Fruit fly (Drosophila melanogaster) whole organism, embryonic: Measurements from ENCODE around the gene mRpL40.

Experiments
- CG10565 ChIP-seq: fragments of 200-800 bp; sonication (Bioruptor generic); optimal IDR thresholded peaks from 3 replicates; lab custom pipeline; 2016; ENCODE audit warnings: missing biosample characterization, mild to moderate bottlenecking, missing genetic modification characterization
- CG11398 ChIP-seq: fragments of 200-800 bp; sonication (Bioruptor generic); optimal IDR thresholded peaks from 2 replicates; lab custom pipeline; 2016; ENCODE audit warnings: missing biosample characterization, missing genetic modification characterization
- CG14014 ChIP-seq: fragments of 200-800 bp; sonication (Bioruptor generic); IDR thresholded peaks from 2 replicates; pipeline ENCODE4 v1.3.6; 2022; ENCODE audit warnings: missing biosample characterization, missing genetic modification characterization
- CG16813 ChIP-seq: fragments of 200-800 bp; sonication (Bioruptor generic); IDR thresholded peaks from 3 replicates; pipeline ENCODE4 v1.3.6; 2022; ENCODE audit warnings: missing biosample characterization, missing genetic modification characterization; ENCODE audit not compliant: partially characterized antibody
- CG16863 ChIP-seq: fragments of 200-800 bp; sonication (Bioruptor generic); optimal IDR thresholded peaks from 3 replicates; lab custom pipeline; 2016; ENCODE audit warnings: missing biosample characterization, missing genetic modification characterization
- CG17612 ChIP-seq: fragments of 200-800 bp; sonication (Bioruptor generic); IDR thresholded peaks from 2 replicates; pipeline ENCODE4 v1.3.6; 2022; ENCODE audit warnings: missing biosample characterization, missing genetic modification characterization
- CG1792 ChIP-seq: fragments of 200-800 bp; sonication (Bioruptor generic); optimal IDR thresholded peaks from 2 replicates; lab custom pipeline; 2016; ENCODE audit warnings: missing biosample characterization, missing genetic modification characterization
- CG18619 ChIP-seq: fragments of 200-800 bp; sonication (Bioruptor generic); optimal IDR thresholded peaks from 3 replicates; lab custom pipeline; 2017; ENCODE audit warnings: missing biosample characterization, mild to moderate bottlenecking, missing genetic modification characterization
- CG30403 ChIP-seq: fragments of 200-800 bp; sonication (Bioruptor generic); optimal IDR thresholded peaks from 3 replicates; lab custom pipeline; 2016; ENCODE audit warnings: missing biosample characterization, missing genetic modification characterization
- CG31365 ChIP-seq: fragments of 200-800 bp; sonication (Bioruptor generic); optimal IDR thresholded peaks from 2 replicates; lab custom pipeline; 2018; ENCODE audit warnings: missing biosample characterization, mild to moderate bottlenecking, missing genetic modification characterization
- CG32767 ChIP-seq: fragments of 200-800 bp; sonication (Bioruptor generic); IDR thresholded peaks from 2 replicates; pipeline ENCODE4 v1.3.6; 2022; ENCODE audit warnings: missing biosample characterization, missing genetic modification characterization
- CG3726 ChIP-seq: fragments of 200-800 bp; sonication (Bioruptor generic); IDR thresholded peaks from 3 replicates; pipeline ENCODE4, ENCODE4 v1.3.6; 2022; ENCODE audit warnings: missing biosample characterization, missing genetic modification characterization
- CG3847 ChIP-seq: fragments of 200-800 bp; sonication (Bioruptor generic); IDR thresholded peaks from 2 replicates; pipeline ENCODE4 v1.3.6; 2022; ENCODE audit warnings: missing biosample characterization, missing genetic modification characterization
- CG4820 ChIP-seq: fragments of 200-800 bp; sonication (Bioruptor generic); optimal IDR thresholded peaks from 3 replicates; lab custom pipeline; 2016; ENCODE audit warnings: missing biosample characterization, missing genetic modification characterization
- CG6254 ChIP-seq: fragments of 200-800 bp; sonication (Bioruptor generic); optimal IDR thresholded peaks from 3 replicates; lab custom pipeline; 2017; ENCODE audit warnings: mild to moderate bottlenecking, missing biosample characterization, missing genetic modification reagents, missing genetic modification characterization
- CG7357 ChIP-seq: fragments of 200-800 bp; sonication (Bioruptor generic); IDR thresholded peaks from 3 replicates; pipeline ENCODE4 v1.3.6; 2022; ENCODE audit warnings: missing biosample characterization, missing genetic modification characterization
- CG7963 ChIP-seq: fragments of 200-800 bp; sonication (Bioruptor generic); IDR thresholded peaks from 3 replicates; pipeline ENCODE4 v1.3.6; 2022; ENCODE audit warnings: missing biosample characterization, missing genetic modification characterization; ENCODE audit not compliant: partially characterized antibody
- CG8765 ChIP-seq: fragments of 200-800 bp; sonication (Bioruptor generic); IDR thresholded peaks from 2 replicates; pipeline ENCODE4 v1.3.6; 2022; ENCODE audit warnings: missing biosample characterization, missing genetic modification characterization
- CG9437 ChIP-seq: fragments of 200-800 bp; sonication (Bioruptor generic); optimal IDR thresholded peaks from 2 replicates; lab custom pipeline; 2018; ENCODE audit warnings: missing biosample characterization, mild to moderate bottlenecking, missing genetic modification characterization
- Camta ChIP-seq: fragments of 200-800 bp; sonication (Bioruptor generic); optimal IDR thresholded peaks from 2 replicates; lab custom pipeline; 2016; ENCODE audit warnings: missing biosample characterization, missing genetic modification characterization
- Chrac-16 ChIP-seq: fragments of 200-800 bp; sonication (Bioruptor generic); optimal IDR thresholded peaks from 3 replicates; lab custom pipeline; 2016; ENCODE audit warnings: missing biosample characterization, missing genetic modification characterization
- D19B ChIP-seq: fragments of 200-800 bp; sonication (Bioruptor generic); optimal IDR thresholded peaks from 2 replicates; lab custom pipeline; 2017; ENCODE audit warnings: missing biosample characterization, mild to moderate bottlenecking, missing genetic modification characterization
- Doc2 ChIP-seq: fragments of 200-800 bp; sonication (Bioruptor generic); IDR thresholded peaks from 2 replicates; pipeline ENCODE4 v1.3.6; 2022; ENCODE audit warnings: missing biosample characterization, missing genetic modification characterization
- Eip74EF ChIP-seq, 2 experiments: fragments of 200-800 bp in 1 of 2; fragments of >200 bp in 1 of 2; sonication (Bioruptor generic) in 1 of 2; optimal IDR thresholded peaks; 2 replicates each; lab custom pipeline; 2017 to 2019; ENCODE audit warnings: missing biosample characterization in 2 of 2, missing genetic modification characterization in 2 of 2, mild to moderate bottlenecking in 1 of 2, moderate library complexity in 1 of 2
- Hr51 ChIP-seq, 2 experiments: fragments of 200-800 bp; sonication (Bioruptor generic); optimal IDR thresholded peaks; 2 replicates in 1 of 2; 3 replicates in 1 of 2; lab custom pipeline; 2016 to 2018; ENCODE audit warnings: missing biosample characterization in 2 of 2, missing genetic modification characterization in 2 of 2, mild to moderate bottlenecking in 1 of 2, moderate library complexity in 1 of 2
- Myb ChIP-seq: fragments of 200-800 bp; sonication (Bioruptor generic); optimal IDR thresholded peaks from 2 replicates; lab custom pipeline; 2016; ENCODE audit warnings: missing biosample characterization, missing genetic modification characterization
- Neu2 ChIP-seq: fragments of 200-800 bp; sonication (Bioruptor generic); optimal IDR thresholded peaks from 3 replicates; lab custom pipeline; 2016; ENCODE audit warnings: missing biosample characterization, missing genetic modification characterization, borderline replicate concordance
- Poxn ChIP-seq: fragments of 200-800 bp; sonication (Bioruptor generic); IDR thresholded peaks from 2 replicates; pipeline ENCODE4 v1.3.6; 2022; ENCODE audit warnings: missing biosample characterization, missing genetic modification characterization
- Ravus ChIP-seq: fragments of 200-800 bp; sonication (Bioruptor generic); IDR thresholded peaks from 2 replicates; pipeline ENCODE4 v1.3.6; 2022; ENCODE audit warnings: missing biosample characterization, missing genetic modification characterization
- Usf ChIP-seq: fragments of 200-800 bp; sonication (Bioruptor generic); optimal IDR thresholded peaks from 2 replicates; lab custom pipeline; 2017; ENCODE audit warnings: missing genotype, missing biosample characterization, missing genetic modification characterization
- al ChIP-seq: fragments of 200-800 bp; sonication (Bioruptor generic); IDR thresholded peaks from 2 replicates; pipeline ENCODE4 v1.3.6; 2022; ENCODE audit warnings: missing biosample characterization, missing genetic modification characterization
- bab2 ChIP-seq: fragments of 200-800 bp; sonication (Bioruptor generic); optimal IDR thresholded peaks from 2 replicates; lab custom pipeline; 2016; ENCODE audit warnings: missing biosample characterization, missing genetic modification characterization
- crol ChIP-seq: fragments of 200-800 bp; sonication (Bioruptor generic); IDR thresholded peaks from 2 replicates; pipeline ENCODE4 v1.3.6; 2022; ENCODE audit warnings: missing biosample characterization, missing genetic modification characterization
- ems ChIP-seq: fragments of 200-800 bp; sonication (Bioruptor generic); optimal IDR thresholded peaks from 3 replicates; lab custom pipeline; 2016; ENCODE audit warnings: missing biosample characterization, missing genetic modification characterization
- gcm ChIP-seq: fragments of 200-800 bp; sonication (Bioruptor generic); optimal IDR thresholded peaks from 2 replicates; lab custom pipeline; 2019; ENCODE audit warnings: missing biosample characterization, mild to moderate bottlenecking, missing genetic modification characterization, moderate library complexity
- gro ChIP-seq: fragments of 200-800 bp; sonication (Bioruptor generic); optimal IDR thresholded peaks from 2 replicates; lab custom pipeline; 2016; ENCODE audit warnings: missing biosample characterization, missing genetic modification characterization
- hkb ChIP-seq, 2 experiments: fragments of 200-800 bp in 1 of 2; fragments of >200 bp in 1 of 2; sonication (Bioruptor generic) in 1 of 2; IDR thresholded peaks in 1 of 2; optimal IDR thresholded peaks in 1 of 2; 2 replicates each; pipeline versions ENCODE4 v1.3.6 to Lab custom; 2017 to 2022; ENCODE audit warnings: missing biosample characterization in 1 of 2, missing genetic modification characterization in 1 of 2
- lab ChIP-seq: fragments of 200-800 bp; sonication (Bioruptor generic); optimal IDR thresholded peaks from 3 replicates; lab custom pipeline; 2017; ENCODE audit warnings: missing biosample characterization, missing genetic modification characterization, mild to moderate bottlenecking, moderate library complexity, missing genetic modification reagents
- lmd ChIP-seq: fragments of 200-800 bp; sonication (Bioruptor generic); IDR thresholded peaks from 2 replicates; pipeline ENCODE4 v1.3.6; 2022; ENCODE audit warnings: missing biosample characterization, missing genetic modification characterization
- psq ChIP-seq: fragments of 200-800 bp; sonication (Bioruptor generic); optimal IDR thresholded peaks from 2 replicates; lab custom pipeline; 2017; ENCODE audit warnings: missing biosample characterization, missing genetic modification characterization
- row ChIP-seq: fragments of 200-800 bp; sonication (Bioruptor generic); IDR thresholded peaks from 3 replicates; pipeline ENCODE4 v1.3.6; 2022; ENCODE audit warnings: missing biosample characterization, missing genetic modification characterization
- run ChIP-seq: fragments of 200-800 bp; sonication (Bioruptor generic); optimal IDR thresholded peaks from 3 replicates; lab custom pipeline; 2018; ENCODE audit warnings: missing biosample characterization, mild to moderate bottlenecking, missing genetic modification characterization
- sd ChIP-seq: fragments of 200-800 bp; sonication (Bioruptor generic); optimal IDR thresholded peaks from 3 replicates; lab custom pipeline; 2018; ENCODE audit warnings: missing biosample characterization, mild to moderate bottlenecking, missing genetic modification characterization, moderate library complexity
- sens ChIP-seq: fragments of 200-800 bp; sonication (Bioruptor generic); peaks from one replicate; lab custom pipeline; 2016; ENCODE audit warnings: missing biosample characterization, missing genetic modification characterization
- so ChIP-seq: fragments of 200-800 bp; sonication (Bioruptor generic); IDR thresholded peaks from 3 replicates; pipeline ENCODE4 v1.3.6; 2022; ENCODE audit warnings: missing biosample characterization, missing genetic modification characterization
- sob ChIP-seq: fragments of 200-800 bp; sonication (Bioruptor generic); IDR thresholded peaks from 2 replicates; pipeline ENCODE4 v1.3.6; 2022; ENCODE audit warnings: missing biosample characterization, missing genetic modification characterization
- tup ChIP-seq: fragments of 200-800 bp; sonication (Bioruptor generic); optimal IDR thresholded peaks from 2 replicates; lab custom pipeline; 2016; ENCODE audit warnings: missing biosample characterization, mild to moderate bottlenecking, missing genetic modification characterization, moderate library complexity
- unc-4 ChIP-seq: fragments of 200-800 bp; sonication (Bioruptor generic); IDR thresholded peaks from 2 replicates; pipeline ENCODE4 v1.3.6; 2022; ENCODE audit warnings: missing biosample characterization, missing genetic modification characterization; ENCODE audit not compliant: partially characterized antibody
- zen ChIP-seq: fragments of 200-800 bp; sonication (Bioruptor generic); optimal IDR thresholded peaks from 3 replicates; lab custom pipeline; 2018; ENCODE audit warnings: missing biosample characterization, mild to moderate bottlenecking, missing genetic modification characterization, moderate library complexity
- zf30C ChIP-seq: fragments of 200-800 bp; sonication (Bioruptor generic); optimal IDR thresholded peaks from 3 replicates; lab custom pipeline; 2018; ENCODE audit warnings: missing biosample characterization, mild to moderate bottlenecking, missing genetic modification characterization
- zfh1 ChIP-seq: fragments of 200-800 bp; sonication (Bioruptor generic); IDR thresholded peaks from 3 replicates; pipeline ENCODE4 v1.3.6; 2022; ENCODE audit warnings: missing biosample characterization, missing genetic modification characterization

mRpL40 gene

DNA sequence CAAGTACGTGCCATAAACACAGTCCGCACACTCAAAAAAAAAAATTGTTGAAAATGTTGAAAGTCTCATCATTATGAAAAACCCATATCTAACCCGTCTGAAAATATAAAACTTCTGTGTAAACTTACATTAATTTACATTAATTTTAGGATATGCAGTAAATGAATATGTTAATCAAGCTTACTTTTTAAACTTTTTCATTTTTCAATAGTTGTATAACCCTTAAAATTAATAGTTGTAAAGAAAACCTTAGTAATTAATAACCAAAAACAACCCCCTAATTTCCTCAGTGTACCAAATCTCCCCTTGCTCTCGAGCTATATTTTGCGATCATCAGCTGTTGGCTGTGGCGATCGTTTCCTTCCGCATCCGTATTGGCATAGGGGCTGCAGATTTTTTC, 39.0 kb upstream of the mRpL40 start (continued):
- TF ChIP-seq sob (no peak), CG31365 (no peak), crol (no peak), Neu2 (GFP tag; lab: Kevin White, UChicago) (no peak), lab (GFP tag; lab: Kevin White, UChicago) (no peak), Chrac-16 (peak; percentile 53), CG16863 (GFP tag; lab: Kevin White, UChicago) (no peak), bab2 (GFP tag; lab: Kevin White, UChicago) (no peak), CG16813 (GFP tag; lab: Robert Waterston, UW) (no peak), CG11398 (GFP tag; lab: Kevin White, UChicago) (no peak), row (peak; percentile 53; the same call in 2 of the 3 replicates), Doc2 (no peak), so (GFP tag; lab: Robert Waterston, UW) (no peak), CG18619 (no peak), Myb (GFP tag; lab: Kevin White, UChicago) (no peak), al (GFP tag; lab: Robert Waterston, UW) (no peak), sens (peak; percentile 97), D19B (GFP tag; lab: Kevin White, UChicago) (no peak), tup (no peak), sd (tag; lab: Kevin White, UChicago) (no peak), zf30C (peak; percentile 73), Eip74EF (GFP tag; optimal IDR thresholded peaks at IDR 0.05; lab: Kevin White, UChicago) (no peak), Poxn (GFP tag; lab: Robert Waterston, UW) (no peak), CG10565 (no peak), hkb (optimal IDR thresholded peaks at IDR 0.05; lab: Kevin White, UChicago) (no peak), hkb (GFP tag; IDR thresholded peaks at IDR 0.05; lab: Robert Waterston, UW) (no peak), CG14014 (GFP tag; lab: Robert Waterston, UW) (no peak), Usf (peak; percentile 26), Hr51 (GFP tag; optimal IDR thresholded peaks at IDR 0.05; lab: Kevin White, UChicago) (no peak), zfh1 (peak; percentile 72), gro (GFP tag; lab: Kevin White, UChicago) (no peak), CG4820 (GFP tag; lab: Kevin White, UChicago) (peak; percentile 47), CG17612 (no peak), CG8765 (GFP tag; lab: Robert Waterston, UW) (peak; percentile 68; the same call in 1 of the 2 replicates), CG7357 (GFP tag; lab: Robert Waterston, UW) (no peak), gcm (GFP tag; lab: Kevin White, UChicago) (peak; percentile 54), psq (GFP tag; lab: Kevin White, UChicago) (no peak), CG30403 (GFP tag; lab: Kevin White, UChicago) (peak; percentile 47), unc-4 (GFP tag; lab: Robert Waterston, UW) (no peak), CG3726 (no peak), zen (tag; lab: Kevin White, UChicago) (peak; percentile 81), lmd (GFP tag; lab: Robert Waterston, UW) (peak; percentile 28; the same call in 1 of the 2 replicates), CG32767 (GFP tag; lab: Robert Waterston, UW) (no peak), CG3847 (GFP tag; lab: Robert Waterston, UW) (no peak), Ravus (GFP tag; lab: Robert Waterston, UW) (no peak), CG1792 (no peak), run (no peak), CG7963 (GFP tag; lab: Robert Waterston, UW) (no peak), CG6254 (GFP tag; lab: Kevin White, UChicago) (peak; percentile 48), CG9437 (GFP tag; lab: Kevin White, UChicago) (peak; percentile 18), Camta (GFP tag; lab: Kevin White, UChicago) (peak; percentile 21), ems (GFP tag; lab: Kevin White, UChicago) (no peak)
